Worm (Caenorhabditis elegans) whole organism, young adult: ENCODE data around the gene H38K22.6.

Source experiments
- D2030.7 ChIP-seq: fragments of 200-800 bp; sonication (Bioruptor generic); IDR thresholded peaks from 2 replicates; pipeline ENCODE4 v1.3.6; 2022; ENCODE audit warnings: missing genetic modification reagents, missing genetic modification characterization, missing compliant biosample characterization
- ceh-58 ChIP-seq: fragments of 200-800 bp; sonication (Bioruptor generic); IDR thresholded peaks from 2 replicates; pipeline ENCODE4 v1.3.6; 2022; ENCODE audit warnings: missing genetic modification characterization, missing compliant biosample characterization
- dpl-1 ChIP-seq: fragments of 150-350 bp; optimal IDR thresholded peaks from 2 replicates; lab custom pipeline; 2014; ENCODE audit warnings: missing biosample characterization, missing genetic modification reagents, missing genetic modification characterization
- fkh-3 ChIP-seq: sonication (generic microtip); optimal IDR thresholded peaks from 2 replicates; lab custom pipeline; 2016; ENCODE audit warnings: mild to moderate bottlenecking, missing genetic modification characterization, missing compliant biosample characterization
- nfyb-1 ChIP-seq: fragments of 200-800 bp; sonication (Bioruptor generic); IDR thresholded peaks from 2 replicates; pipeline ENCODE4 v1.3.6; 2022; ENCODE audit warnings: missing genetic modification reagents, missing genetic modification characterization, missing compliant biosample characterization
- nhr-90 ChIP-seq: sonication (generic microtip); optimal IDR thresholded peaks from 2 replicates; lab custom pipeline; 2016; ENCODE audit warnings: missing genotype, mild to moderate bottlenecking, missing genetic modification characterization, missing compliant biosample characterization
- xnd-1 ChIP-seq: sonication (generic microtip); optimal IDR thresholded peaks from 2 replicates; lab custom pipeline; 2016; ENCODE audit warnings: missing genotype, missing genetic modification reagents, missing genetic modification characterization, missing compliant biosample characterization

ce11 chrIII:4272864-4273263 lies 47.3 kb upstream of the H38K22.6 start:
- no peak for TF ChIP-seq D2030.7
- no peak for TF ChIP-seq dpl-1 (GFP tag; lab: Kevin White, UChicago)
- TF ChIP-seq ceh-58: no peak
- TF ChIP-seq nfyb-1 (GFP tag; lab: Robert Waterston, UW): no peak
- no peak for TF ChIP-seq fkh-3 (tag; lab: Kevin White, UChicago)
- TF ChIP-seq nhr-90: no peak
- no peak for TF ChIP-seq xnd-1
